Fruit fly (Drosophila melanogaster): ENCODE measurements around the gene CG1113.
A peak's percentile ranks its signal among the peaks of the same experiment; 100 is the strongest.

Gene CG1113

dm6 chr3R:5264251-5265098 lies 11.5 kb downstream of the CG1113 start (continued):
- TF ChIP-seq Stat92E (GFP tag; optimal IDR thresholded peaks at IDR 0.05), result peak in 1 of 3 experiments; percentile 56
- TF ChIP-seq CG15601 (tag; optimal IDR thresholded peaks at IDR 0.05), result peak; percentile 23
- TF ChIP-seq lola (GFP tag; optimal IDR thresholded peaks at IDR 0.05), result peak in 2 of 3 experiments; percentile 35 to 51
- TF ChIP-seq CG10209 (GFP tag; optimal IDR thresholded peaks at IDR 0.05), result peak; percentile 37
- peak; percentile 14 for TF ChIP-seq disco-r (GFP tag; optimal IDR thresholded peaks at IDR 0.05)
- peak in 1 of 2 experiments; percentile 9 for TF ChIP-seq insv (GFP tag; optimal IDR thresholded peaks at IDR 0.05)
- peak; percentile 48 for TF ChIP-seq HLHmδ (GFP tag; optimal IDR thresholded peaks at IDR 0.05)
- TF ChIP-seq Atf6 (GFP tag; IDR thresholded peaks at IDR 0.05), result 0 out of 2 replicates have a peak, but pooled peaks have one; percentile 32
- peak in 1 of 2 experiments; percentile 48 for TF ChIP-seq Hr51 (GFP tag; optimal IDR thresholded peaks at IDR 0.05)
- 0 out of 2 replicates have a peak, but pooled peaks have one; percentile 23 for TF ChIP-seq CG31441 (GFP tag; IDR thresholded peaks at IDR 0.05)
- TF ChIP-seq CG9817 (tag; optimal IDR thresholded peaks at IDR 0.05), result peak; percentile 6
- TF ChIP-seq yki (optimal IDR thresholded peaks at IDR 0.05), result peak; percentile 35
- peak; percentile 15 to 16 for TF ChIP-seq chif (GFP tag; optimal IDR thresholded peaks at IDR 0.05)
- peak; percentile 40 for TF ChIP-seq tap (tag; optimal IDR thresholded peaks at IDR 0.05)
- peak; percentile 51 for TF ChIP-seq CG15269 (tag; optimal IDR thresholded peaks at IDR 0.05)
- TF ChIP-seq D19A (tag; optimal IDR thresholded peaks at IDR 0.05), result peak; percentile 31
- TF ChIP-seq dmrt99B (tag; optimal IDR thresholded peaks at IDR 0.05), result peak; percentile 54
- TF ChIP-seq pzg (GFP tag; optimal IDR thresholded peaks at IDR 0.05), result no peak
- TF ChIP-seq pho (GFP tag; optimal IDR thresholded peaks at IDR 0.05), result peak; percentile 33
- TF ChIP-seq ind (GFP tag; optimal IDR thresholded peaks at IDR 0.05), result peak; percentile 13
- TF ChIP-seq CG14441 (GFP tag; IDR thresholded peaks at IDR 0.05), result no peak
- TF ChIP-seq scrt (GFP tag; optimal IDR thresholded peaks at IDR 0.05), result peak; percentile 33
- no peak for TF ChIP-seq Hr78 (GFP tag; optimal IDR thresholded peaks at IDR 0.05)
- TF ChIP-seq cg (GFP tag; optimal IDR thresholded peaks at IDR 0.05), result peak; percentile 20
- no peak for TF ChIP-seq hth (optimal IDR thresholded peaks at IDR 0.05)
- TF ChIP-seq Asciz (GFP tag; optimal IDR thresholded peaks at IDR 0.05), result peak; percentile 2
- no peak for TF ChIP-seq z (GFP tag; IDR thresholded peaks at IDR 0.05)
- TF ChIP-seq CG13624 (GFP tag; optimal IDR thresholded peaks at IDR 0.05), result peak; percentile 36
- 0 out of 3 replicates have a peak, but pooled peaks have one; percentile 32 for TF ChIP-seq zfh1 (GFP tag; IDR thresholded peaks at IDR 0.05)
- TF ChIP-seq gro (GFP tag; optimal IDR thresholded peaks at IDR 0.05), result peak; percentile 46
- TF ChIP-seq CG12659 (GFP tag; optimal IDR thresholded peaks at IDR 0.05), result peak; percentile 45
- TF ChIP-seq Sox102F (GFP tag; optimal IDR thresholded peaks at IDR 0.05), result no peak
- no peak for TF ChIP-seq Oaz (GFP tag; IDR thresholded peaks at IDR 0.05)
- TF ChIP-seq YL-1 (GFP tag; optimal IDR thresholded peaks at IDR 0.05), result no peak
- TF ChIP-seq Nf-YA (GFP tag; IDR thresholded peaks at IDR 0.05), result no peak
- 0 out of 2 replicates have a peak, but pooled peaks have one; percentile 17 for TF ChIP-seq CG4360 (GFP tag; IDR thresholded peaks at IDR 0.05)
- TF ChIP-seq CG1603 (tag; optimal IDR thresholded peaks at IDR 0.05), result peak; percentile 42
- peak; percentile 74 for TF ChIP-seq CG2678 (tag; optimal IDR thresholded peaks at IDR 0.05)
- TF ChIP-seq tna (GFP tag; IDR thresholded peaks at IDR 0.05; ENCODE audit: partially characterized antibody), result 0 out of 2 replicates have a peak, but pooled peaks have one; percentile 34
- TF ChIP-seq Sox100B (GFP tag; optimal IDR thresholded peaks at IDR 0.05), result peak; percentile 61
- TF ChIP-seq CG9797 (GFP tag; optimal IDR thresholded peaks at IDR 0.05), result no peak
- TF ChIP-seq ranshi (GFP tag; IDR thresholded peaks at IDR 0.05), result no peak
- TF ChIP-seq CG7987 (GFP tag; optimal IDR thresholded peaks at IDR 0.05), result peak; percentile 0
- no peak for TF ChIP-seq klu (GFP tag; IDR thresholded peaks at IDR 0.05)
- TF ChIP-seq Rfx (GFP tag; IDR thresholded peaks at IDR 0.05), result peak; percentile 49; the same call in 1 of the 2 replicates
- TF ChIP-seq CG18619 (GFP tag; optimal IDR thresholded peaks at IDR 0.05), result peak; percentile 38
- TF ChIP-seq slp2 (GFP tag; optimal IDR thresholded peaks at IDR 0.05), result peak; percentile 24

Data from whole organism, embryonic.